Fruit fly (Drosophila melanogaster) whole organism, embryonic: Measurements from ENCODE around the gene janA.

Experiments used
- CG12744 ChIP-seq: fragments of 200-800 bp; sonication (Bioruptor generic); optimal IDR thresholded peaks from 2 replicates; lab custom pipeline; 2016; ENCODE audit warnings: missing biosample characterization, missing genetic modification characterization
- CG16815 ChIP-seq: fragments of 200-800 bp; sonication (Bioruptor generic); optimal IDR thresholded peaks from 3 replicates; lab custom pipeline; 2017; ENCODE audit warnings: missing biosample characterization, mild to moderate bottlenecking, missing genetic modification characterization
- CG31441 ChIP-seq: fragments of 200-800 bp; sonication (Bioruptor generic); IDR thresholded peaks from 2 replicates; pipeline ENCODE4 v1.3.6; 2022; ENCODE audit warnings: missing biosample characterization, missing genetic modification characterization
- CG32767 ChIP-seq: fragments of 200-800 bp; sonication (Bioruptor generic); IDR thresholded peaks from 2 replicates; pipeline ENCODE4 v1.3.6; 2022; ENCODE audit warnings: missing biosample characterization, missing genetic modification characterization
- CG3726 ChIP-seq: fragments of 200-800 bp; sonication (Bioruptor generic); IDR thresholded peaks from 3 replicates; pipeline ENCODE4, ENCODE4 v1.3.6; 2022; ENCODE audit warnings: missing biosample characterization, missing genetic modification characterization
- Scr ChIP-seq: fragments of 200-800 bp; sonication (Bioruptor generic); IDR thresholded peaks from 2 replicates; pipeline ENCODE4 v1.3.6; 2022; ENCODE audit warnings: missing biosample characterization, missing genetic modification characterization; ENCODE audit not compliant: partially characterized antibody
- dati ChIP-seq: fragments of 200-800 bp; sonication (Bioruptor generic); IDR thresholded peaks from 2 replicates; pipeline ENCODE4 v1.3.6; 2022; ENCODE audit warnings: missing biosample characterization, missing genetic modification characterization
- nerfin-1 ChIP-seq: fragments of 200-800 bp; sonication (Bioruptor generic); optimal IDR thresholded peaks from 3 replicates; lab custom pipeline; 2019; ENCODE audit warnings: missing biosample characterization, mild to moderate bottlenecking, missing genetic modification characterization, moderate library complexity
- prd ChIP-seq, 3 experiments: fragments of >200 bp in 2 of 3; fragments of 200-800 bp in 1 of 3; sonication (Bioruptor generic) in 1 of 3; optimal IDR thresholded peaks in 2 of 3; IDR thresholded peaks in 1 of 3; 2 replicates in 2 of 3; 3 replicates in 1 of 3; pipeline versions ENCODE4 v1.3.6 to Lab custom; 2017 to 2022; ENCODE audit warnings: missing biosample characterization in 1 of 3, missing genetic modification characterization in 1 of 3
- psq ChIP-seq: fragments of 200-800 bp; sonication (Bioruptor generic); optimal IDR thresholded peaks from 2 replicates; lab custom pipeline; 2017; ENCODE audit warnings: missing biosample characterization, missing genetic modification characterization
- sob ChIP-seq: fragments of 200-800 bp; sonication (Bioruptor generic); IDR thresholded peaks from 2 replicates; pipeline ENCODE4 v1.3.6; 2022; ENCODE audit warnings: missing biosample characterization, missing genetic modification characterization
- ssp ChIP-seq: fragments of 200-800 bp; sonication (Bioruptor generic); IDR thresholded peaks from 2 replicates; pipeline ENCODE4 v1.3.6; 2022; ENCODE audit warnings: missing biosample characterization, missing genetic modification characterization
- tap ChIP-seq: fragments of 200-800 bp; optimal IDR thresholded peaks from 3 replicates; lab custom pipeline; 2019; ENCODE audit warnings: missing biosample characterization, mild to moderate bottlenecking, missing genetic modification characterization, moderate library complexity
- zen ChIP-seq: fragments of 200-800 bp; sonication (Bioruptor generic); optimal IDR thresholded peaks from 3 replicates; lab custom pipeline; 2018; ENCODE audit warnings: missing biosample characterization, mild to moderate bottlenecking, missing genetic modification characterization, moderate library complexity

dm6 chr3R:30005332-30005979 is 33.9 kb downstream of the janA start:
- TF ChIP-seq nerfin-1, result no peak
- no peak for TF ChIP-seq CG32767
- TF ChIP-seq CG3726 (GFP tag; lab: Robert Waterston, UW), result no peak
- TF ChIP-seq prd (optimal IDR thresholded peaks at IDR 0.05; lab: Kevin White, UChicago), result no peak
- no peak for TF ChIP-seq prd (GFP tag; IDR thresholded peaks at IDR 0.05; lab: Robert Waterston, UW)
- TF ChIP-seq Scr (GFP tag; lab: Robert Waterston, UW), result no peak
- no peak for TF ChIP-seq CG31441 (GFP tag; lab: Robert Waterston, UW)
- TF ChIP-seq CG12744 (GFP tag; lab: Kevin White, UChicago), result no peak
- no peak for TF ChIP-seq psq (GFP tag; lab: Kevin White, UChicago)
- no peak for TF ChIP-seq tap (tag; lab: Kevin White, UChicago)
- TF ChIP-seq dati (GFP tag; lab: Robert Waterston, UW), result no peak
- no peak for TF ChIP-seq zen (tag; lab: Kevin White, UChicago)
- TF ChIP-seq ssp (GFP tag; lab: Robert Waterston, UW), result no peak
- TF ChIP-seq CG16815 (GFP tag; lab: Kevin White, UChicago), result no peak
- no peak for TF ChIP-seq sob
